Worm (Caenorhabditis elegans) whole organism, L2 larva: ENCODE measurements around the gene F56F10.1.
A peak's percentile ranks its signal among the peaks of the same experiment; 100 is the strongest.

Experiments
- Y55F3AM.14 ChIP-seq: fragments of 200-800 bp; sonication (Bioruptor generic); optimal IDR thresholded peaks from 2 replicates; lab custom pipeline; 2018; ENCODE audit warnings: mild to moderate bottlenecking, missing genetic modification characterization, missing compliant biosample characterization
- ama-1 ChIP-seq: fragments of 150-350 bp; optimal IDR thresholded peaks from 2 replicates; lab custom pipeline; 2018; ENCODE audit warnings: inconsistent platforms
- egl-27 ChIP-seq: sonication (generic microtip); optimal IDR thresholded peaks from 3 replicates; lab custom pipeline; 2017; ENCODE audit warnings: missing biosample characterization, missing genetic modification reagents, missing genetic modification characterization
- elt-3 ChIP-seq: sonication (generic microtip); optimal IDR thresholded peaks from 2 replicates; lab custom pipeline; 2017; ENCODE audit warnings: missing biosample characterization, missing genetic modification characterization
- lin-11 ChIP-seq: fragments of 150-350 bp; sonication (generic microtip); optimal IDR thresholded peaks from 2 replicates; lab custom pipeline; 2014; ENCODE audit warnings: missing biosample characterization, missing genetic modification characterization, inconsistent platforms, mixed read lengths
- nhr-11 ChIP-seq: fragments of 150-350 bp; optimal IDR thresholded peaks from 2 replicates; lab custom pipeline; 2014; ENCODE audit warnings: missing biosample characterization, missing genetic modification characterization
- nhr-23 ChIP-seq: fragments of 150-350 bp; optimal IDR thresholded peaks from 2 replicates; lab custom pipeline; 2014; ENCODE audit warnings: missing biosample characterization, missing genetic modification reagents, missing genetic modification characterization
- nhr-237 ChIP-seq: fragments of 150-350 bp; optimal IDR thresholded peaks from 2 replicates; lab custom pipeline; 2014; ENCODE audit warnings: missing biosample characterization, missing genetic modification characterization
- snpc-4 ChIP-seq: fragments of 150-350 bp; optimal IDR thresholded peaks from 2 replicates; lab custom pipeline; 2014; ENCODE audit warnings: missing biosample characterization, missing genetic modification characterization
- unc-62 ChIP-seq: fragments of 150-350 bp; optimal IDR thresholded peaks from 2 replicates; lab custom pipeline; 2014; ENCODE audit warnings: missing biosample characterization, missing genetic modification reagents, missing genetic modification characterization
- zag-1 ChIP-seq: fragments of 150-350 bp; optimal IDR thresholded peaks from 2 replicates; lab custom pipeline; 2014; ENCODE audit warnings: missing biosample characterization, missing genetic modification characterization

- no peak for TF ChIP-seq egl-27 (tag; lab: Kevin White, UChicago)
- peak; percentile 78 for TF ChIP-seq snpc-4
- TF ChIP-seq zag-1 (tag; lab: Kevin White, UChicago) = no peak
- no peak for TF ChIP-seq Y55F3AM.14 (GFP tag; lab: Kevin White, UChicago)
- no peak for TF ChIP-seq ama-1 (lab: Kevin White, UChicago)
- no peak for TF ChIP-seq lin-11 (tag; lab: Kevin White, UChicago)
- no peak for TF ChIP-seq nhr-23 (tag; lab: Kevin White, UChicago)
- TF ChIP-seq nhr-237 (tag; lab: Kevin White, UChicago) = no peak
- no peak for TF ChIP-seq elt-3
- no peak for TF ChIP-seq nhr-11 (tag; lab: Kevin White, UChicago)
- TF ChIP-seq unc-62 (GFP tag; lab: Kevin White, UChicago) = no peak
Observed at ce11 chrX:871957-872715, at the start of gene F56F10.1.
